Worm (Caenorhabditis elegans): Measurements from ENCODE around the gene B0035.22.
"Not testable (repeated sequence)": the region's sequence is repeated elsewhere in the genome, so short reads cannot be mapped to it uniquely, and the experiment has no call there.

Gene B0035.22

DNA sequence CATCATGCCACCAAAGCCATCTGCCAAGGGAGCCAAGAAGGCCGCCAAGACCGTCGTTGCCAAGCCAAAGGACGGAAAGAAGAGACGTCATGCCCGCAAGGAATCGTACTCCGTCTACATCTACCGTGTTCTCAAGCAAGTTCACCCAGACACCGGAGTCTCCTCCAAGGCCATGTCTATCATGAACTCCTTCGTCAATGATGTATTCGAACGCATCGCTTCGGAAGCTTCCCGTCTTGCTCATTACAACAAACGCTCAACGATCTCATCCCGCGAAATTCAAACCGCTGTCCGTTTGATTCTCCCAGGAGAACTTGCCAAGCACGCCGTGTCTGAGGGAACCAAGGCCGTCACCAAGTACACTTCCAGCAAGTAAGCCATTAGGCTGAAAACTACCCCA lies 9.8 kb downstream of the B0035.22 start, which contains the start of gene his-48:
TSS of gene his-48 (plus strand) at position 5 of the 400 bp plus-strand sequence.
- not testable (repeated sequence) for TF ChIP-seq C04F5.9 (tag; optimal IDR thresholded peaks at IDR 0.05); tlp-1 (tag; optimal IDR thresholded peaks at IDR 0.05); alr-1 (tag; optimal IDR thresholded peaks at IDR 0.05; ENCODE audit: borderline replicate concordance)

ce11 chrIV:11326939-11327565 lies 12.1 kb downstream of the B0035.22 start, which contains the start of gene B0035.21:
Gene B0035.21 (plus strand): TSS chrIV:11327260.
- TF ChIP-seq efl-1 (optimal IDR thresholded peaks at IDR 0.05) (no peak), efl-1 (GFP tag; optimal IDR thresholded peaks at IDR 0.05 in 1 of 2) (peak in 1 of 2 experiments; percentile 59), lin-13 (GFP tag; optimal IDR thresholded peaks at IDR 0.05) (no peak)

- TF ChIP-seq nhr-76 (tag; optimal IDR thresholded peaks at IDR 0.05) (no peak), mab-9 (GFP tag; IDR thresholded peaks at IDR 0.05) (no peak), dsc-1 (tag; optimal IDR thresholded peaks at IDR 0.05) (no peak), lin-35 (GFP tag; optimal IDR thresholded peaks at IDR 0.05) (no peak), xbp-1 (tag; optimal IDR thresholded peaks at IDR 0.05) (no peak), isw-1 (GFP tag; IDR thresholded peaks at IDR 0.05) (no peak), nhr-19 (GFP tag; conservative IDR thresholded peaks at IDR 0.05) (no peak), lin-14 (GFP tag; optimal IDR thresholded peaks at IDR 0.05) (no peak), ces-1 (GFP tag; optimal IDR thresholded peaks at IDR 0.05) (no peak), grh-1 (GFP tag; IDR thresholded peaks at IDR 0.05) (no peak), C04F5.9 (tag; optimal IDR thresholded peaks at IDR 0.05) (no peak), irx-1 (tag; optimal IDR thresholded peaks at IDR 0.05) (no peak), pax-3 (tag; optimal IDR thresholded peaks at IDR 0.05) (no peak), aly-2 (tag; optimal IDR thresholded peaks at IDR 0.05) (no peak), rnt-1 (tag; optimal IDR thresholded peaks at IDR 0.05) (no peak), sup-37 (GFP tag; optimal IDR thresholded peaks at IDR 0.05) (no peak), nhr-237 (tag; optimal IDR thresholded peaks at IDR 0.05) (no peak)
Measured at ce11 chrIV:11329269-11329668, 14.3 kb downstream of the B0035.22 start, which contains the start of gene leo-1. Gene leo-1 (minus strand): TSS chrIV:11329369.

ce11 chrIV:11332751-11333150 lies 17.8 kb downstream of the B0035.22 start, which contains the start of gene sart-3:
Gene sart-3 (minus strand): TSS chrIV:11332969.
- TF ChIP-seq jun-1 (tag; optimal IDR thresholded peaks at IDR 0.05): no peak
- peak in 1 of 3 experiments; percentile 38 for TF ChIP-seq dpl-1 (GFP tag; optimal IDR thresholded peaks at IDR 0.05)
- TF ChIP-seq nhr-76 (tag; optimal IDR thresholded peaks at IDR 0.05): no peak
- TF ChIP-seq skn-1 (tag; optimal IDR thresholded peaks at IDR 0.05): peak; percentile 3
- no peak for TF ChIP-seq elt-3 (tag; optimal IDR thresholded peaks at IDR 0.05)
- TF ChIP-seq ceh-82 (tag; optimal IDR thresholded peaks at IDR 0.05): no peak
- TF ChIP-seq nhr-28 (tag; optimal IDR thresholded peaks at IDR 0.05): no peak
- TF ChIP-seq nhr-237 (tag; optimal IDR thresholded peaks at IDR 0.05): no peak
- no peak for TF ChIP-seq pqm-1 (tag; optimal IDR thresholded peaks at IDR 0.05)
- peak in 1 of 2 experiments; percentile 24 for TF ChIP-seq lin-35 (GFP tag; optimal IDR thresholded peaks at IDR 0.05)
- TF ChIP-seq nhr-11 (tag; optimal IDR thresholded peaks at IDR 0.05): no peak
- no peak for TF ChIP-seq ceh-8 (GFP tag; optimal IDR thresholded peaks at IDR 0.05)
- TF ChIP-seq lir-3 (tag; optimal IDR thresholded peaks at IDR 0.05; ENCODE audit: poor library complexity): no peak
- no peak for TF ChIP-seq alr-1 (tag; optimal IDR thresholded peaks at IDR 0.05; ENCODE audit: borderline replicate concordance)
- TF ChIP-seq egl-13 (tag; optimal IDR thresholded peaks at IDR 0.05): no peak
- peak in 1 of 2 experiments; percentile 10 for TF ChIP-seq efl-1 (optimal IDR thresholded peaks at IDR 0.05)
- peak in 1 of 2 experiments; percentile 5 for TF ChIP-seq efl-1 (GFP tag; optimal IDR thresholded peaks at IDR 0.05 in 1 of 2)
- TF ChIP-seq lin-14 (GFP tag; optimal IDR thresholded peaks at IDR 0.05): no peak
- no peak for TF ChIP-seq Y116A8C.19 (tag; optimal IDR thresholded peaks at IDR 0.05; ENCODE audit: borderline replicate concordance)

Data from whole organism, L1 larva.